Fruit fly (Drosophila melanogaster): ENCODE data around the gene her.

dm6 chr2L:16716771-16717170 lies 39.8 kb downstream of the her start:
- TF ChIP-seq fd96Ca (GFP tag; IDR thresholded peaks at IDR 0.05), result no peak
- TF ChIP-seq rn (GFP tag; IDR thresholded peaks at IDR 0.05), result no peak
- no peak for TF ChIP-seq CG13204 (GFP tag; optimal IDR thresholded peaks at IDR 0.05)
- TF ChIP-seq CG8301 (tag; optimal IDR thresholded peaks at IDR 0.05), result no peak
- TF ChIP-seq CG32121 (GFP tag; IDR thresholded peaks at IDR 0.05), result peak; percentile 63
- TF ChIP-seq CG34367 (tag; optimal IDR thresholded peaks at IDR 0.05), result no peak
- TF ChIP-seq CG15710 (tag; optimal IDR thresholded peaks at IDR 0.05), result no peak
- no peak for TF ChIP-seq CG12605 (GFP tag; IDR thresholded peaks at IDR 0.05)
